Fruit fly (Drosophila melanogaster): Measurements from ENCODE around the gene CG5397.

Gene CG5397

dm6 chr2L:1213587-1213986, 26.2 kb upstream of the CG5397 start (continued):
- TF ChIP-seq Sox102F (GFP tag; optimal IDR thresholded peaks at IDR 0.05): peak; percentile 52
- no peak for TF ChIP-seq CG10431 (GFP tag; optimal IDR thresholded peaks at IDR 0.05)
- TF ChIP-seq Ssrp (tag; optimal IDR thresholded peaks at IDR 0.05): no peak
- 0 out of 2 replicates have a peak, but pooled peaks have one; percentile 10 for TF ChIP-seq ranshi (GFP tag; IDR thresholded peaks at IDR 0.05)
- TF ChIP-seq unc-4 (GFP tag; IDR thresholded peaks at IDR 0.05; ENCODE audit: partially characterized antibody): no peak
- no peak for TF ChIP-seq chinmo (GFP tag; IDR thresholded peaks at IDR 0.05; ENCODE audit: partially characterized antibody)
- TF ChIP-seq zen (tag; optimal IDR thresholded peaks at IDR 0.05): no peak
- TF ChIP-seq gem (tag; optimal IDR thresholded peaks at IDR 0.05): peak; percentile 48
- no peak for TF ChIP-seq CoRest (tag; optimal IDR thresholded peaks at IDR 0.05)
- TF ChIP-seq bsh (GFP tag; optimal IDR thresholded peaks at IDR 0.05): peak in 1 of 2 experiments; percentile 46
- no peak for TF ChIP-seq sima (GFP tag; optimal IDR thresholded peaks at IDR 0.05)
- TF ChIP-seq Dad (GFP tag; optimal IDR thresholded peaks at IDR 0.05): no peak
- no peak for TF ChIP-seq CG7271 (tag; optimal IDR thresholded peaks at IDR 0.05)
- TF ChIP-seq Xbp1 (GFP tag; optimal IDR thresholded peaks at IDR 0.05): peak; percentile 40
- TF ChIP-seq sug (tag; optimal IDR thresholded peaks at IDR 0.05): no peak
- TF ChIP-seq Sox100B (GFP tag; optimal IDR thresholded peaks at IDR 0.05): no peak
- TF ChIP-seq Drgx (GFP tag; IDR thresholded peaks at IDR 0.05): no peak
- TF ChIP-seq CG3726 (GFP tag; IDR thresholded peaks at IDR 0.05): no peak
- no peak for TF ChIP-seq CG15479 (GFP tag; optimal IDR thresholded peaks at IDR 0.05)
- peak; percentile 8 for TF ChIP-seq CG30403 (GFP tag; optimal IDR thresholded peaks at IDR 0.05)
- TF ChIP-seq dmrt99B (tag; optimal IDR thresholded peaks at IDR 0.05): peak; percentile 54
- TF ChIP-seq CHES-1-like (GFP tag; optimal IDR thresholded peaks at IDR 0.05): no peak
- TF ChIP-seq dimm (GFP tag; IDR thresholded peaks at IDR 0.05): no peak
- TF ChIP-seq CG3847 (GFP tag; IDR thresholded peaks at IDR 0.05): no peak
- TF ChIP-seq Antp (GFP tag; optimal IDR thresholded peaks at IDR 0.05): peak; percentile 24
- no peak for TF ChIP-seq CG12942 (GFP tag; optimal IDR thresholded peaks at IDR 0.05)
- no peak for TF ChIP-seq al (GFP tag; IDR thresholded peaks at IDR 0.05)
- no peak for TF ChIP-seq CG8290 (GFP tag; optimal IDR thresholded peaks at IDR 0.05)
- TF ChIP-seq CG8290 (tag; optimal IDR thresholded peaks at IDR 0.05): no peak
- peak; percentile 27 for TF ChIP-seq phol (tag; optimal IDR thresholded peaks at IDR 0.05)
- TF ChIP-seq CG13894 (tag; optimal IDR thresholded peaks at IDR 0.05): no peak
- TF ChIP-seq knrl (GFP tag; IDR thresholded peaks at IDR 0.05; ENCODE audit: partially characterized antibody): no peak
- TF ChIP-seq shn (GFP tag; optimal IDR thresholded peaks at IDR 0.05): no peak
- TF ChIP-seq NK7.1 (GFP tag; optimal IDR thresholded peaks at IDR 0.05): no peak
- TF ChIP-seq CG8359 (GFP tag; optimal IDR thresholded peaks at IDR 0.05; ENCODE audit: borderline replicate concordance): no peak
- TF ChIP-seq abd-A (tag; optimal IDR thresholded peaks at IDR 0.05): no peak
- no peak for TF ChIP-seq da (GFP tag; optimal IDR thresholded peaks at IDR 0.05)
- no peak for TF ChIP-seq CG30431 (GFP tag; optimal IDR thresholded peaks at IDR 0.05)
- TF ChIP-seq gce (GFP tag; IDR thresholded peaks at IDR 0.05): no peak
- no peak for TF ChIP-seq klu (GFP tag; IDR thresholded peaks at IDR 0.05)
- peak; percentile 33 for TF ChIP-seq ind (GFP tag; optimal IDR thresholded peaks at IDR 0.05)
- peak in 1 of 2 experiments; percentile 12 for TF ChIP-seq Hr51 (GFP tag; optimal IDR thresholded peaks at IDR 0.05)
- no peak for TF ChIP-seq Scr (GFP tag; IDR thresholded peaks at IDR 0.05; ENCODE audit: partially characterized antibody)
- TF ChIP-seq Fer3 (tag; optimal IDR thresholded peaks at IDR 0.05): no peak
- no peak for TF ChIP-seq Hr78 (GFP tag; optimal IDR thresholded peaks at IDR 0.05)
- no peak for TF ChIP-seq CG7928 (GFP tag; optimal IDR thresholded peaks at IDR 0.05)
- TF ChIP-seq CG6254 (GFP tag; optimal IDR thresholded peaks at IDR 0.05): no peak
- no peak for TF ChIP-seq MESR4 (GFP tag; optimal IDR thresholded peaks at IDR 0.05)
- TF ChIP-seq Xrp1 (GFP tag; IDR thresholded peaks at IDR 0.05): 0 out of 2 replicates have a peak, but pooled peaks have one; percentile 15
- TF ChIP-seq crp (GFP tag; optimal IDR thresholded peaks at IDR 0.05): no peak
